Worm (Caenorhabditis elegans) whole organism, L1 larva: ENCODE measurements around the gene R08F11.4.

Experiments
- C16A3.4 ChIP-seq: fragments of 150-350 bp; optimal IDR thresholded peaks from 2 replicates; lab custom pipeline; 2014; ENCODE audit warnings: missing biosample characterization, missing genetic modification characterization
- F16B12.6 ChIP-seq: fragments of 150-350 bp; optimal IDR thresholded peaks from 2 replicates; lab custom pipeline; 2014; ENCODE audit warnings: missing biosample characterization, missing genetic modification characterization
- aly-2 ChIP-seq: fragments of 150-350 bp; optimal IDR thresholded peaks from 2 replicates; lab custom pipeline; 2014; ENCODE audit warnings: missing biosample characterization, missing genetic modification characterization
- ceh-8 ChIP-seq: fragments of 200-800 bp; sonication (Bioruptor generic); optimal IDR thresholded peaks from 2 replicates; lab custom pipeline; 2018; ENCODE audit warnings: mild to moderate bottlenecking, missing genetic modification characterization, moderate library complexity, missing compliant biosample characterization
- ceh-88 ChIP-seq: fragments of 200-800 bp; sonication (Bioruptor generic); IDR thresholded peaks from 2 replicates; pipeline ENCODE4 v1.3.6; 2022; ENCODE audit warnings: missing genetic modification characterization, missing compliant biosample characterization
- ceh-90 ChIP-seq: sonication (generic microtip); optimal IDR thresholded peaks from 2 replicates; lab custom pipeline; 2016; ENCODE audit warnings: missing genetic modification characterization, missing compliant biosample characterization
- dpl-1 ChIP-seq, 3 experiments: fragments of 150-350 bp in 2 of 3; sonication (generic microtip) in 1 of 3; optimal IDR thresholded peaks; 2 replicates each; lab custom pipeline; 2014 to 2017; ENCODE audit warnings: missing biosample characterization in 3 of 3, missing genetic modification characterization in 3 of 3, missing genetic modification reagents in 3 of 3
- efl-1 ChIP-seq, 4 experiments: fragments of 150-350 bp; optimal IDR thresholded peaks in 3 of 4; peaks in 1 of 4; 1 replicate in 1 of 4; 2 replicates in 3 of 4; lab custom pipeline; 2014; ENCODE audit warnings: missing biosample characterization in 2 of 4, missing genetic modification characterization in 2 of 4, missing genetic modification reagents in 2 of 4
- elt-2 ChIP-seq: sonication (generic microtip); optimal IDR thresholded peaks from 2 replicates; lab custom pipeline; 2016; ENCODE audit warnings: missing genetic modification characterization, mild to moderate bottlenecking, inconsistent platforms, missing compliant biosample characterization, missing genetic modification reagents
- ets-5 ChIP-seq: fragments of 200-800 bp; sonication (Bioruptor generic); IDR thresholded peaks from 2 replicates; pipeline ENCODE4 v1.3.6; 2022; ENCODE audit warnings: missing genetic modification characterization, missing compliant biosample characterization
- fos-1 ChIP-seq: fragments of 150-350 bp; optimal IDR thresholded peaks from 2 replicates; lab custom pipeline; 2014; ENCODE audit warnings: missing biosample characterization, missing genetic modification characterization
- grh-1 ChIP-seq: fragments of 200-800 bp; sonication (Bioruptor generic); IDR thresholded peaks from 2 replicates; pipeline ENCODE4 v1.3.6; 2022; ENCODE audit warnings: missing genetic modification reagents, missing genetic modification characterization, missing compliant biosample characterization
- hlh-17 ChIP-seq: fragments of 200-800 bp; sonication (Bioruptor generic); optimal IDR thresholded peaks from 2 replicates; lab custom pipeline; 2018; ENCODE audit warnings: missing genetic modification characterization, mild to moderate bottlenecking, missing compliant biosample characterization, moderate library complexity, borderline replicate concordance
- hpl-2 ChIP-seq: fragments of 150-350 bp; optimal IDR thresholded peaks from 2 replicates; lab custom pipeline; 2014; ENCODE audit warnings: missing biosample characterization, missing genetic modification reagents, missing genetic modification characterization
- irx-1 ChIP-seq: sonication (generic microtip); optimal IDR thresholded peaks from 2 replicates; lab custom pipeline; 2016; ENCODE audit warnings: missing genetic modification characterization, missing compliant biosample characterization
- jun-1 ChIP-seq: fragments of 150-350 bp; optimal IDR thresholded peaks from 2 replicates; lab custom pipeline; 2014; ENCODE audit warnings: missing biosample characterization, missing genetic modification reagents, missing genetic modification characterization
- lin-14 ChIP-seq: fragments of 200-800 bp; sonication (Bioruptor generic); optimal IDR thresholded peaks from 2 replicates; lab custom pipeline; 2018; ENCODE audit warnings: mild to moderate bottlenecking, missing genetic modification characterization, moderate library complexity, missing compliant biosample characterization
- lin-15B ChIP-seq: fragments of 150-350 bp; sonication (generic microtip); optimal IDR thresholded peaks from 3 replicates; lab custom pipeline; 2014; ENCODE audit warnings: missing biosample characterization, missing genetic modification characterization
- lsy-2 ChIP-seq, 2 experiments: fragments of 150-350 bp; optimal IDR thresholded peaks; 2 replicates each; lab custom pipeline; 2014; ENCODE audit warnings: missing biosample characterization in 2 of 2, missing genetic modification characterization in 2 of 2
- mep-1 ChIP-seq: fragments of 150-350 bp; optimal IDR thresholded peaks from 2 replicates; lab custom pipeline; 2014; ENCODE audit warnings: missing biosample characterization, missing genetic modification characterization
- nhr-28 ChIP-seq: fragments of 150-350 bp; optimal IDR thresholded peaks from 2 replicates; lab custom pipeline; 2014; ENCODE audit warnings: missing biosample characterization, missing genetic modification characterization
- nhr-71 ChIP-seq: sonication (generic microtip); optimal IDR thresholded peaks from 2 replicates; lab custom pipeline; 2016; ENCODE audit warnings: mild to moderate bottlenecking, missing genetic modification characterization, moderate library complexity, missing compliant biosample characterization
- nhr-85 ChIP-seq: sonication (generic microtip); peaks from one replicate; lab custom pipeline; 2016; ENCODE audit warnings: missing genetic modification characterization, inconsistent platforms, missing compliant biosample characterization
- nhr-90 ChIP-seq: sonication (generic microtip); optimal IDR thresholded peaks from 2 replicates; lab custom pipeline; 2016; ENCODE audit warnings: mild to moderate bottlenecking, missing genetic modification characterization, missing compliant biosample characterization; ENCODE audit not compliant: poor library complexity
- pag-3 ChIP-seq: sonication (generic microtip); optimal IDR thresholded peaks from 2 replicates; lab custom pipeline; 2017; ENCODE audit warnings: missing genetic modification characterization, mild to moderate bottlenecking, missing compliant biosample characterization, antibody characterized with exemption, borderline replicate concordance; ENCODE audit not compliant: insufficient read depth
- pax-3 ChIP-seq: fragments of 200-800 bp; sonication (Bioruptor generic); optimal IDR thresholded peaks from 2 replicates; lab custom pipeline; 2018; ENCODE audit warnings: mild to moderate bottlenecking, missing genetic modification characterization, moderate library complexity, missing compliant biosample characterization
- pqm-1 ChIP-seq: sonication (generic microtip); optimal IDR thresholded peaks from 3 replicates; lab custom pipeline; 2017; ENCODE audit warnings: missing biosample characterization, missing genetic modification characterization
- rnt-1 ChIP-seq: sonication (generic microtip); optimal IDR thresholded peaks from 2 replicates; lab custom pipeline; 2016; ENCODE audit warnings: mild to moderate bottlenecking, missing genetic modification characterization, moderate library complexity, missing compliant biosample characterization
- snu-23 ChIP-seq: sonication (generic microtip); optimal IDR thresholded peaks from 2 replicates; lab custom pipeline; 2016; ENCODE audit warnings: missing genetic modification characterization, missing compliant biosample characterization
- sptf-1 ChIP-seq: fragments of 150-350 bp; optimal IDR thresholded peaks from 2 replicates; lab custom pipeline; 2014; ENCODE audit warnings: missing biosample characterization, missing genetic modification characterization
- sup-37 ChIP-seq: fragments of 200-800 bp; sonication (Bioruptor generic); optimal IDR thresholded peaks from 2 replicates; lab custom pipeline; 2018; ENCODE audit warnings: mild to moderate bottlenecking, missing genetic modification characterization, missing compliant biosample characterization
- tbx-2 ChIP-seq: sonication (generic microtip); optimal IDR thresholded peaks from 2 replicates; lab custom pipeline; 2016; ENCODE audit warnings: missing genetic modification characterization, missing compliant biosample characterization
- unc-130 ChIP-seq: fragments of 150-350 bp; optimal IDR thresholded peaks from 2 replicates; lab custom pipeline; 2017; ENCODE audit warnings: missing biosample characterization, missing genetic modification characterization, inconsistent platforms
- unc-86 ChIP-seq: sonication (generic microtip); optimal IDR thresholded peaks from 2 replicates; lab custom pipeline; 2016; ENCODE audit warnings: missing genetic modification characterization, missing compliant biosample characterization
- unc-98 ChIP-seq: fragments of 200-800 bp; sonication (Bioruptor generic); IDR thresholded peaks from 2 replicates; pipeline ENCODE4 v1.3.6; 2022; ENCODE audit warnings: missing genetic modification characterization, missing compliant biosample characterization
- xbp-1 ChIP-seq: sonication (generic microtip); optimal IDR thresholded peaks from 2 replicates; lab custom pipeline; 2016; ENCODE audit warnings: missing genetic modification characterization, missing compliant biosample characterization
- zip-4 ChIP-seq: fragments of 200-800 bp; sonication (Bioruptor generic); optimal IDR thresholded peaks from 2 replicates; lab custom pipeline; 2018; ENCODE audit warnings: mild to moderate bottlenecking, missing genetic modification characterization, moderate library complexity, missing compliant biosample characterization

Gene R08F11.4

DNA sequence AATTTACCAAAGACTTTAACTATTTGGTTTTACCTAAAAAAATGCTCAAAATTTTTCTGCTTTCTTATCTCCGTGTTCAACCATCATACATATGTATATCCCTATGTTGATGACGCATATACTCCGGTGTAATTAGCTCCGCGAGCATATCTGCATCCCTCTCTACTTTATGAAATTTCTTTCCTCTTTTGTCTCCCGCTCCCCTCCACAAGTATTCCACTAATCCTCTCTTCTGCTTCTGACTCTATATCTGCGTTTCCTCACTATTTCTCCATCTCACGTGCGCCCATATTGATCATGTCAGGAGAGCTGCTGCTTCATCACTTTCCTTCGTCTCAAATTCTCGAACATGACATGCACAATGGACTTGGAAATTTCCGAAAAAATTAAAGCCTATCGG lies 9.6 kb upstream of the R08F11.4 start, which contains the start of gene H10D18.1 (continued):
- TF ChIP-seq mep-1 (tag; lab: Kevin White, UChicago) (peak; percentile 6), C16A3.4 (no peak), jun-1 (no peak), ets-5 (GFP tag; lab: Robert Waterston, UW) (no peak), nhr-90 (tag; lab: Kevin White, UChicago) (no peak), ceh-8 (no peak), ceh-90 (no peak), dpl-1 (GFP tag; optimal IDR thresholded peaks at IDR 0.05; lab: Kevin White, UChicago) (no peak), zip-4 (GFP tag; lab: Kevin White, UChicago) (no peak), fos-1 (tag; lab: Kevin White, UChicago) (peak; percentile 5), pag-3 (no peak), xbp-1 (tag; lab: Kevin White, UChicago) (no peak), aly-2 (tag; lab: Kevin White, UChicago) (no peak), lin-14 (GFP tag; lab: Kevin White, UChicago) (peak; percentile 67), pax-3 (tag; lab: Kevin White, UChicago) (peak; percentile 43), sup-37 (GFP tag; lab: Kevin White, UChicago) (no peak), elt-2 (tag; lab: Kevin White, UChicago) (no peak), irx-1 (tag; lab: Kevin White, UChicago) (no peak), lin-15B (tag; lab: Kevin White, UChicago) (no peak), sptf-1 (no peak), unc-130 (tag; lab: Kevin White, UChicago) (no peak), snu-23 (GFP tag; lab: Kevin White, UChicago) (peak; percentile 7)

DNA sequence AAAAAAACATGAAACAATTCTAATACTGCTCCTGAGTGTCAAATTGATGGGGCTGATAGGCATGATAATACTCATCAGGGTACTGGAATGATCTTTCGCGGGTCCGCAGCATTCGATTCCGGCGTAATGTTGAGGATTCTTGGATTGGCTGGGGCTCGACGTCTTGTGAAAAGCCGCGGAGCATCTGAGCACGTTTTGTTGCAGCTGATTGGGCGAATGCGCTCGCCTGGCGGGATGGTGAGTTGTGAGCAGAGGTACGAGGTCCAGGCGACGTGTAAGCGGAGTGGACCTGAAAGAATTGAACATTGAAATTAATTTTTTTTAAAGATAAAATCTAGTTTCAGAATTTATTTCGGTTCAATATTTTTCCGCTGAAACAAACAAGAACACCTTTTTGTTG lies 8.7 kb upstream of the R08F11.4 start:
- TF ChIP-seq efl-1 (optimal IDR thresholded peaks at IDR 0.05; lab: Kevin White, UChicago), result no peak
- TF ChIP-seq efl-1 (GFP tag; optimal IDR thresholded peaks at IDR 0.05 in 1 of 2; lab: Kevin White, UChicago), result peak in 1 of 2 experiments; percentile 37
- TF ChIP-seq rnt-1 (tag; lab: Kevin White, UChicago), result no peak
- TF ChIP-seq nhr-71 (tag; lab: Kevin White, UChicago), result no peak

ce11 chrV:3812291-3812690 lies 7.0 kb upstream of the R08F11.4 start, which contains the start of gene scl-12:
TSS of gene scl-12 (plus strand) at chrV:3812591.
- TF ChIP-seq efl-1 (optimal IDR thresholded peaks at IDR 0.05; lab: Kevin White, UChicago), result no peak
- peak in 1 of 2 experiments; percentile 80 for TF ChIP-seq efl-1 (GFP tag; optimal IDR thresholded peaks at IDR 0.05 in 1 of 2; lab: Kevin White, UChicago)
- no peak for TF ChIP-seq F16B12.6
- TF ChIP-seq, all 84 proteins: peak for 1

- TF ChIP-seq lsy-2 (tag; optimal IDR thresholded peaks at IDR 0.05; lab: Kevin White, UChicago) (no peak), lin-14 (GFP tag; lab: Kevin White, UChicago) (no peak), pqm-1 (no peak)
Measured at ce11 chrV:3811541-3811940, 6.2 kb upstream of the R08F11.4 start, which contains the start of gene scl-13. TSS of gene scl-13 (minus strand) at chrV:3811641.

- no peak for TF ChIP-seq nhr-28 (tag; lab: Kevin White, UChicago)
- TF ChIP-seq efl-1 (optimal IDR thresholded peaks at IDR 0.05; lab: Kevin White, UChicago), result no peak
- peak in 1 of 2 experiments; percentile 59 for TF ChIP-seq efl-1 (GFP tag; optimal IDR thresholded peaks at IDR 0.05 in 1 of 2; lab: Kevin White, UChicago)
- peak; percentile 36 for TF ChIP-seq nhr-85 (tag; lab: Kevin White, UChicago)
- TF ChIP-seq ceh-88 (GFP tag; lab: Robert Waterston, UW), result no peak
- no peak for TF ChIP-seq unc-86 (tag; lab: Kevin White, UChicago)
- TF ChIP-seq hpl-2 (GFP tag; lab: Kevin White, UChicago), result no peak
- TF ChIP-seq lin-14 (GFP tag; lab: Kevin White, UChicago), result no peak
- TF ChIP-seq F16B12.6, result no peak
- no peak for TF ChIP-seq hlh-17 (GFP tag; lab: Kevin White, UChicago)
- no peak for TF ChIP-seq lsy-2 (tag; optimal IDR thresholded peaks at IDR 0.05; lab: Kevin White, UChicago)
- no peak for TF ChIP-seq grh-1
- TF ChIP-seq unc-98 (GFP tag; lab: Robert Waterston, UW), result no peak
- TF ChIP-seq tbx-2 (tag; lab: Kevin White, UChicago), result no peak
Measured at ce11 chrV:3810035-3810434, 4.7 kb upstream of the R08F11.4 start.
